Fruit fly (Drosophila melanogaster): Measurements from ENCODE around the gene Ge-1.

dm6 chr2L:11086357-11086924 lies 14.2 kb downstream of the Ge-1 start, which contains the start of gene CG16854:
- TF ChIP-seq Spps (tag; optimal IDR thresholded peaks at IDR 0.05) = no peak
- no peak for TF ChIP-seq corto (GFP tag; optimal IDR thresholded peaks at IDR 0.05)
- no peak for TF ChIP-seq CG6765 (GFP tag; optimal IDR thresholded peaks at IDR 0.05)
- TF ChIP-seq bab2 (GFP tag; optimal IDR thresholded peaks at IDR 0.05) = no peak
- no peak for TF ChIP-seq YL-1 (GFP tag; optimal IDR thresholded peaks at IDR 0.05)
- no peak for TF ChIP-seq Bdp1 (GFP tag; optimal IDR thresholded peaks at IDR 0.05)
- no peak for TF ChIP-seq CG33557 (GFP tag; optimal IDR thresholded peaks at IDR 0.05)
- TF ChIP-seq lov (optimal IDR thresholded peaks at IDR 0.05) = no peak
- no peak for TF ChIP-seq lov (GFP tag; IDR thresholded peaks at IDR 0.05)
- no peak for TF ChIP-seq ac (GFP tag; optimal IDR thresholded peaks at IDR 0.05)
- no peak for TF ChIP-seq crol (GFP tag; IDR thresholded peaks at IDR 0.05)
- no peak for TF ChIP-seq CG13287 (GFP tag; IDR thresholded peaks at IDR 0.05; ENCODE audit: partially characterized antibody)
- TF ChIP-seq grau (tag; optimal IDR thresholded peaks at IDR 0.05) = no peak
- no peak for TF ChIP-seq Eip74EF (GFP tag; optimal IDR thresholded peaks at IDR 0.05)
- TF ChIP-seq CG10543 (GFP tag; optimal IDR thresholded peaks at IDR 0.05) = no peak

All from whole organism, embryonic.